Fruit fly (Drosophila melanogaster): ENCODE data around the gene CG5292.

CG5292 gene

dm6 chr3R:17193657-17194056 lies 42.0 kb downstream of the CG5292 start:
- TF ChIP-seq CG4318 (GFP tag; optimal IDR thresholded peaks at IDR 0.05), result no peak
- no peak for TF ChIP-seq CG32006 (GFP tag; optimal IDR thresholded peaks at IDR 0.05)
- no peak for TF ChIP-seq CG31627 (GFP tag; optimal IDR thresholded peaks at IDR 0.05)
- no peak for TF ChIP-seq CG11294 (GFP tag; IDR thresholded peaks at IDR 0.05)
- peak; percentile 46 for TF ChIP-seq dsx (GFP tag; optimal IDR thresholded peaks at IDR 0.05; ENCODE audit: poor library complexity, severe bottlenecking)
- no peak for TF ChIP-seq Eip75B (GFP tag; optimal IDR thresholded peaks at IDR 0.05)
- TF ChIP-seq CG1621 (tag; optimal IDR thresholded peaks at IDR 0.05), result peak; percentile 30
- no peak for TF ChIP-seq Hr39 (GFP tag; optimal IDR thresholded peaks at IDR 0.05)
- TF ChIP-seq Met (GFP tag; optimal IDR thresholded peaks at IDR 0.05), result no peak
- TF ChIP-seq acj6 (GFP tag; optimal IDR thresholded peaks at IDR 0.05), result no peak
- TF ChIP-seq CG8119 (GFP tag; IDR thresholded peaks at IDR 0.05), result no peak
- no peak for TF ChIP-seq fd85E (GFP tag; optimal IDR thresholded peaks at IDR 0.05)
- no peak for TF ChIP-seq fkh (GFP tag; optimal IDR thresholded peaks at IDR 0.05)
- no peak for TF ChIP-seq net (GFP tag; optimal IDR thresholded peaks at IDR 0.05)
- no peak for TF ChIP-seq topi (GFP tag; optimal IDR thresholded peaks at IDR 0.05)
- TF ChIP-seq svp (GFP tag), result peak; percentile 1
- TF ChIP-seq dac (GFP tag; optimal IDR thresholded peaks at IDR 0.05), result no peak
- no peak for TF ChIP-seq Lpt (GFP tag; optimal IDR thresholded peaks at IDR 0.05)
- TF ChIP-seq CG3919 (GFP tag; optimal IDR thresholded peaks at IDR 0.05), result no peak
- no peak for TF ChIP-seq CG34406 (GFP tag; optimal IDR thresholded peaks at IDR 0.05)
- TF ChIP-seq Blimp-1 (GFP tag; optimal IDR thresholded peaks at IDR 0.05), result no peak
- no peak for TF ChIP-seq lz (GFP tag; optimal IDR thresholded peaks at IDR 0.05)
- peak in 1 of 2 experiments; percentile 15 for TF ChIP-seq salr (GFP tag; optimal IDR thresholded peaks at IDR 0.05)
- no peak for TF ChIP-seq Gug (GFP tag; IDR thresholded peaks at IDR 0.05)
- no peak for TF ChIP-seq ss (GFP tag; optimal IDR thresholded peaks at IDR 0.05)
- TF ChIP-seq vri (GFP tag; optimal IDR thresholded peaks at IDR 0.05), result no peak
- no peak for TF ChIP-seq Eip93F (GFP tag; optimal IDR thresholded peaks at IDR 0.05)
- TF ChIP-seq Sox14 (GFP tag; optimal IDR thresholded peaks at IDR 0.05), result no peak
- TF ChIP-seq CG7368 (GFP tag; optimal IDR thresholded peaks at IDR 0.05), result no peak
- peak; percentile 52 for TF ChIP-seq Eip78C (GFP tag)
- no peak for TF ChIP-seq Sox15 (GFP tag; optimal IDR thresholded peaks at IDR 0.05)
- TF ChIP-seq CG10631 (GFP tag; optimal IDR thresholded peaks at IDR 0.05), result no peak
- TF ChIP-seq CG6792 (GFP tag; optimal IDR thresholded peaks at IDR 0.05), result no peak
- no peak for TF ChIP-seq CG11902 (GFP tag; optimal IDR thresholded peaks at IDR 0.05)
- TF ChIP-seq CG6854 (GFP tag; optimal IDR thresholded peaks at IDR 0.05), result no peak
- no peak for TF ChIP-seq CG6163 (GFP tag; IDR thresholded peaks at IDR 0.05)
- TF ChIP-seq CG15336 (GFP tag; IDR thresholded peaks at IDR 0.05), result no peak
- TF ChIP-seq CG6276 (GFP tag; optimal IDR thresholded peaks at IDR 0.05), result no peak
- no peak for TF ChIP-seq CG9139 (GFP tag; optimal IDR thresholded peaks at IDR 0.05)
- no peak for TF ChIP-seq Hr38 (GFP tag; optimal IDR thresholded peaks at IDR 0.05)
- TF ChIP-seq OdsH (GFP tag; optimal IDR thresholded peaks at IDR 0.05), result peak; percentile 0
- TF ChIP-seq CG8632 (GFP tag; optimal IDR thresholded peaks at IDR 0.05), result no peak
- TF ChIP-seq CG3032 (tag; optimal IDR thresholded peaks at IDR 0.05), result peak; percentile 45
- TF ChIP-seq CG10669 (GFP tag; optimal IDR thresholded peaks at IDR 0.05), result peak; percentile 36
- no peak for TF ChIP-seq Sox102F (GFP tag; optimal IDR thresholded peaks at IDR 0.05)
- no peak for TF ChIP-seq fd59A (GFP tag; optimal IDR thresholded peaks at IDR 0.05)
- TF ChIP-seq spab (GFP tag; optimal IDR thresholded peaks at IDR 0.05), result peak; percentile 23
- no peak for TF ChIP-seq CG11762 (GFP tag; optimal IDR thresholded peaks at IDR 0.05; ENCODE audit: insufficient read depth)
- TF ChIP-seq Ets96B (tag; optimal IDR thresholded peaks at IDR 0.05), result peak; percentile 31
- no peak for TF ChIP-seq pdm3 (GFP tag; optimal IDR thresholded peaks at IDR 0.05)
- TF ChIP-seq CG8319 (GFP tag; optimal IDR thresholded peaks at IDR 0.05), result no peak
- no peak for TF ChIP-seq Smox (GFP tag; optimal IDR thresholded peaks at IDR 0.05)
- TF ChIP-seq CG6808 (GFP tag; optimal IDR thresholded peaks at IDR 0.05), result peak; percentile 30

Measured in whole organism, prepupa.